Fruit fly (Drosophila melanogaster) Kc167 (cell line): Measurements from ENCODE around the gene ND-ACP.

ENCODE experiments used
- Myc ChIP-seq: fragments of >200 bp; optimal IDR thresholded peaks from 2 replicates; lab custom pipeline; 2017; ENCODE audit warnings: missing external identifiers
- Sin3A ChIP-seq: fragments of >200 bp; optimal IDR thresholded peaks from 2 replicates; lab custom pipeline; 2018; ENCODE audit warnings: missing external identifiers
- h ChIP-seq: fragments of >200 bp; optimal IDR thresholded peaks from 3 replicates; lab custom pipeline; 2018; ENCODE audit warnings: missing external identifiers
- insv ChIP-seq: fragments of >200 bp; optimal IDR thresholded peaks from 3 replicates; lab custom pipeline; 2018; ENCODE audit warnings: missing external identifiers
- psq ChIP-seq: fragments of >200 bp; optimal IDR thresholded peaks from 2 replicates; lab custom pipeline; 2017; ENCODE audit warnings: missing external identifiers
- ttk ChIP-seq: sonication (Bioruptor generic); optimal IDR thresholded peaks from 2 replicates; lab custom pipeline; 2017; ENCODE audit warnings: missing external identifiers

Gene ND-ACP

DNA sequence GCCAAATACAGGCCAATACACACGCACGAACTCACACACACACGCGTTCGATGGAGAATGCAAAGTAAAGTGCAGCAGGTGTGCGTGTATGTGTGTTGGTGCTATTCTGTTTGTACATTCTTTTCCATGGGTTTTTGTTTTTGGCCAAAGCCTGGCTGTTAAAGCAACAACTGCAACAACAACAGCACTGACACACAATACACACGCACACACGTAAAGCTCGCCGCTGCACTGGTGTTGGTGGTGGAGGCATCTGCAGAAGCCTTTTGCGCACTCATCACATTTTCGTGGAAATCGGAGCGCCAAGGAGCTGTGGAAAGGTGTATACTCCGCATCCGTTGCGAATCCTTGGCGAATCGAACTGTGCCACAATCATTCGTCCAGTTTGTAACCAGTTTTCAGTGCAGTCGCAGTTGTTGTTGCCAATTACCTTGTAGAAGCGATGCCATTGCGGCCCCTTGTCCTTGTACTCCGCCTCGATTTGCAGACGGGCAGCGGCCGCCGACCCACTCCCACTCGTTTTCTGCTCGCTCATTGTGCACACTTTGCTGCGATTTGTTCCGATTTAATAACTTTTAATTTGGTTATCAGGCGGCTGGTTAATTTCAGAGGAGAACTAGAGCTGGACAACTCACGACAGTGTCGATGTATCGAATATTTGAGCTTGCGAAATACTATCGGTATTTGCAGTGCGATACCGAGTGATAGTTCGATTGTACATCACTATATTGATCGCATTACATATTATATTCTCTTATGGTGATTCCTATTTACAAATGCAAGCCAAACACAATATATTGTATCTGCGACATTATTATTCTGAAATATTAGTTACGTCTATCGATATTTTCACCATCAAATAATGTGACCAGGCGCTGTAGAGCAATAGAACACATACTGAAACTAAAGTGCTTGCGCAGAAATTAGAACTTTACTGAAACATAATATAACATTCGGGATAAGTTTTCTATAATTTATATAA lies 20.5 kb downstream of the ND-ACP start:
- TF ChIP-seq Sin3A (lab: Kevin White, UChicago) (no peak), insv (no peak), psq (lab: Kevin White, UChicago) (peak; percentile 85), Myc (lab: Kevin White, UChicago) (no peak)

DNA sequence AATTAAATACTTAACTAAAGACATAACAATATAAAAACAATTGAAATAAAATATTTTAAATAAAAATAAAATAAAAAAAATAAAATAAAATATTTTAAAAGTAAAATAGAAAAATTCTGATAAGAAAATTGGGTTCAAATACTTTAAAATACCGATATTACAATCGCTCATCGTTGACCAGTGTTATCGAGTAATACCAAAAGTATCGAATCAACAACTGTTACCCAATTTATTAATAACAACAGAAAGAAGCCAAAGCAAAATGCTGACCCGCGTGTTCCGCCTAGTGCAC lies 21.1 kb downstream of the ND-ACP start, which contains the start of gene CG9166:
Gene CG9166 (plus strand): TSS at position 193 of the 292 bp plus-strand sequence.
- TF ChIP-seq Sin3A (lab: Kevin White, UChicago): no peak
- no peak for TF ChIP-seq Myc (lab: Kevin White, UChicago)
- peak; percentile 31 for TF ChIP-seq psq (lab: Kevin White, UChicago)

DNA sequence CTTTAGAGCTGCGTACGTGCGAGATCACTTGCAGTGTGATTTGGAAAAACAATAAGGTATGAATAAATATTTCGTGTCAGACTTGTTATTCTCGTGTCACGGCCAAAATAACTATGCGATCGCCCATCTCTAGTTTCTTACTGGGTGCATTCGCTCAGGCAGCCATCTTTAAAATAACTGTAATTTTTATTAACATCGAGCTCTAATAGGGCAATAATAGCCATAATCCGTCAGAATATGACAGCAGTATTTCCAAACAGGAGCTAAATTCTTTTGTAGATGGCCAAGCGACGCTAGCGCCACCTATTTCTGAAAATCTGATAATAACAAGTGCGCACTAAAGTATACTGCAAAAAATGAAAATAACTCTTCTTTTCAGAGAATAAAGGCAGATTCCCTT lies 22.3 kb downstream of the ND-ACP start:
- TF ChIP-seq Myc (lab: Kevin White, UChicago) (no peak), psq (lab: Kevin White, UChicago) (no peak), ttk (lab: Kevin White, UChicago) (no peak), h (lab: Kevin White, UChicago) (no peak), insv (no peak), Sin3A (lab: Kevin White, UChicago) (no peak)

DNA sequence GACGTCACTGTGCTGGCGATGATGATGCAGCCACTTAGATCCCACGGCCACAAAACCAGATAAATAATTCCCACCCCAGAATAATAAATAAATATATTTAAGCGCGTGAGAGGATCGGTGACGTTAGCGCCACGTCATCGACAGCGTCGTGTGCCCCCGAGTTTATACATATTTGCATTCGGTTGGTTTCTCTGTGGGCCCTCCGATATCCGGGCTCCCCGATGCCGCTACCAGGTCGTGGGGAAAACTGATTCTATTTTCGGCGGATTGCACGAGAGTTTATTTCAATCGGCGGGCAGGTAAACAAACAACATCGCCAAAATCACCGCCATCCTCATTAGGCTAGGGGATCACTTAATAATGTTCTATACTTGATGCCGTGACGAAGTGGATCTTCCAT lies 24.5 kb downstream of the ND-ACP start:
- TF ChIP-seq insv: no peak
- TF ChIP-seq ttk (lab: Kevin White, UChicago): no peak

DNA sequence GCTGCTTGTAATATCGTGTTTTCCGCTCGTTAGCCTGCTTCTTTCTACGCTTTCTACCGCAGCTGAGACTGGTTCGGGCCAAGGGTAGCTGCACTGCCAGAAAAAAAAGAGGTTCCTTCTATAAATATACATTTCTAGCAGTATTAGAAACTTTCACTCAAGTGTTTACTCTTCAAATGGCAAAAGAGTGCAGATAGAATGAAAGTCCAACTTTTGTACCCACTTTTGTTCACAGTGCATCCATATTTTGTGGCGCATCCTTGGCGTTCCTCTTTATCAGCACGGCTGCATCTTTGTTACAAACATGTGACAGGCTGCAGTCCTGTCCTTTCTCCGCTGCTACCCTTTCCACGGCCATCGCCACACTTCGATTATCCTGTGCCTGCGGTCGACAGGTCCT lies 28.6 kb downstream of the ND-ACP start:
- no peak for TF ChIP-seq Sin3A (lab: Kevin White, UChicago)
- no peak for TF ChIP-seq ttk (lab: Kevin White, UChicago)
- no peak for TF ChIP-seq insv
- TF ChIP-seq Myc (lab: Kevin White, UChicago): no peak
- no peak for TF ChIP-seq h (lab: Kevin White, UChicago)
- TF ChIP-seq psq (lab: Kevin White, UChicago): no peak

DNA sequence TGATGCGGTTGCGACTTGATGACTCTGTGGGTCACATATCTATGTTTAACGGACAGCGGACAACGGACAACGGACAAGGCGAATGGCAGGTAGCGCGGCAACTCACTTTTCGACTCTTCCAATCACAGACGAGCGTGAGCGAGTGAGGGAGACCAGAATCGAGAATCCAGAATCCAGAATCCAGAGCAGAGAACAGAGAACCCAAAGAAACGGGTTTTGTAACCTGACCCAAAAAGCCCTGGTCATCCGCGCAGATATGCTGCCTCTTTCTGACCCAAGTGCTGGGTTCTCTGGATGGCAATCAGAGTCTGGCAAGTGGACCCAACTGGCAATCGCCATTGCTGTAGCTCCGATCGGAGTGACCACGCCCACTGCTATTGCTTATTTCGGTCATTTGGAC lies 34.6 kb downstream of the ND-ACP start:
- TF ChIP-seq Myc (lab: Kevin White, UChicago): no peak
- no peak for TF ChIP-seq psq (lab: Kevin White, UChicago)
- no peak for TF ChIP-seq ttk (lab: Kevin White, UChicago)
- no peak for TF ChIP-seq h (lab: Kevin White, UChicago)
- no peak for TF ChIP-seq insv
- no peak for TF ChIP-seq Sin3A (lab: Kevin White, UChicago)

DNA sequence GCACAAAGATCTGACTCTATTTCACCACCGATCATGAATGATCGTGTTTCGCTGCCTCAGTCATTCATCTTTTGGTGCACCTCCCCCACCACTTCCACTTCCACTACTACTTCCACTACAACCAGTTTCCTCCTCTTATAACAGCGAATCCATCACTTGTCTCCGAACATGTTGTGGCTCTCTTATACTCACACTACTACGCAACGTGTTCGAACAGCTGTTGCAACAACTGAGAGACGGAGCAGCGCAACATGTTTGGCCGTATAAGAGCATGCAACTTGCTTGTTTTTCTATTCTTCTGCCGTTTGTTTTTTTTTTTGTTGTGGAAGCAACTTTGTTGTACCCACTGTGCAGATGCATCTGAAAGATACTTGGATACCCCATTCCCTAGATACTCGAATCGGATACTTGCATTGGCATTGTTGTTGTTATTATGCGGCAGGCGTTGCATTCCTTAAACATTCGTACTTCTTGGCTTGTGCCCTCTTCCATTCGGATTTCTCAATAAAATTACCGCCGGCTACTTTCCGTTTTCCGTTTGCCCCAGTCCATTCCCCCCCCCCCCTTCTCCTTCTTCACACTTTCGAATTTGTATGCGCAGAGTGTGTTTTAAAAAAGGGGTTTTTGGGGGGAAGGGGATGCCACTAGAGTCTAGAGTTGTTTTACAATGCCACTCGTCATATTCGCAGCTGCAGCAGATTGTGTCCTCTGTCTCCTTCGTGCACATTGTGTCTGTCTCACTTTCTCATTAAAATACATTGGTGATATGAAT lies 37.3 kb downstream of the ND-ACP start:
- TF ChIP-seq ttk (lab: Kevin White, UChicago) (no peak), h (lab: Kevin White, UChicago) (no peak), Sin3A (lab: Kevin White, UChicago) (no peak), Myc (lab: Kevin White, UChicago) (no peak), insv (no peak), psq (lab: Kevin White, UChicago) (no peak)

DNA sequence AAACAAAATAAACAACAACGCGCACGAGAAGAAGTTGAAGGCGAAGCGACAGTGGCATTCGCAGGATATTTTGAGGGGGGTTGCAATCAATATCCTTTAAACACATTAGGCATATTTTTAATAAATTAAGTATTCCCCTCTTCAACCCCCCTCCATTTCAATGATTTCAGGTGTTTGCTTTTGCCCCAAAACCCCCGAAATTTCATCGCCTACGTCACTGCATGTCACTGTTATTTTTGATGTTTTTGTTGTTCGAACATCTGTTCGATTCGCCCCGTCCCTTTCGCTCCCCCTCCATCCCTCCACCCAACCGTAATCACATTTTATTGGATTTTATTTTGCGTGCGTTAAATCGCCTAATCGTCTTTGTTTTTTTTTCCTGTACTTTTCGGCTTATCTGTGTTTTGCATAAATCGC lies 38.5 kb downstream of the ND-ACP start:
- TF ChIP-seq Myc (lab: Kevin White, UChicago) (no peak), ttk (lab: Kevin White, UChicago) (no peak), h (lab: Kevin White, UChicago) (no peak), Sin3A (lab: Kevin White, UChicago) (no peak), psq (lab: Kevin White, UChicago) (no peak), insv (no peak)

DNA sequence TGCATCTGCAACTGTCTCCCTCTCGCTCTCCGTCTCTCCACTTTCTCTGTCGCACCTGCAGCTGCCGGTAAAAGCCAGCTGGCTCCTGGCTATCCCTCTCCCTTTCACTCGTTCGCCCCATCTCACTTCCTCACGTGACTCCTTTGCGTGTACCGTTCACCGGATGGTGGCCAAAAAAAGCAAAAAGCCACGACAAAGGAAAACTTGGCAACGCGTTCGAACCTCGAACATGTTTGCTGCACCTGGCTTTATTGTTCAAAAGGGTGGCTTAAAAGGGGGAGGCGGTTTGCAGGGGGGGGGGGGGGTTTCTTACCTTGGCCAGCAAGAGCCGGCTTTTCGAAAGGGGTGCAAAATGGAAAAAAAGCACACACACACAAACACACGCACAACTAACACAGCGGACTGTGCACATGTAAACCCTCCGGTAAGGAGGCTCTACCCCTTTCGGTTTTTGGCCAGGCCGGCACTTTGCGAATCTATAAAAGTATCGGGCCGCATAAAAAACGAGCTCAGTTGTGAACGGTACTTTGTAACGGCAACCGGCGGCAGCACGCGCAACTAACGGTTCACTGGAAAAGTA lies 40.4 kb downstream of the ND-ACP start, which contains the start of gene ru:
Gene ru (plus strand): TSS at position 530 of the 580 bp plus-strand sequence.
- no peak for TF ChIP-seq ttk (lab: Kevin White, UChicago)
- TF ChIP-seq psq (lab: Kevin White, UChicago): no peak
- no peak for TF ChIP-seq insv
- no peak for TF ChIP-seq Myc (lab: Kevin White, UChicago)
- TF ChIP-seq h (lab: Kevin White, UChicago): no peak
- TF ChIP-seq Sin3A (lab: Kevin White, UChicago): no peak

DNA sequence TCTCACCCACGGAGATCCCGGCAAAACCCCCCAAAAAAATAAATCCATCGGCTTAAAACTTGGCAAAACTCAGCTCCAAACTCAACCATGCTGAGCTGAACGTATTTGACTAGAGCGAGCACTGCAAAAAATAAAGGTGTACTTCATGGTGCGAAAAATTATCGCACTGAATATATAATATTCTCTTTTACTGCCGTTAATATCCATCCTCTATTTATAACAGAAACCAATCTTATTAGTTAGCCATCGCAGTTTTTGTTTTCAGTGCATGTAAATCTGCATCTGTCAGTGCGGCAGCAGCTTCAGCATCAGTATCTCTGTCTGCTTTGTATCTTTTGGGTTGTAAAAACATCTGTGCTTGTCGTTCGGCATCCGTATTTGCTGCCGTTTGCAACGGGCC lies 41.2 kb downstream of the ND-ACP start:
- TF ChIP-seq insv: no peak
- no peak for TF ChIP-seq h (lab: Kevin White, UChicago)
- TF ChIP-seq ttk (lab: Kevin White, UChicago): no peak
- TF ChIP-seq psq (lab: Kevin White, UChicago): no peak
- TF ChIP-seq Sin3A (lab: Kevin White, UChicago): no peak
- TF ChIP-seq Myc (lab: Kevin White, UChicago): no peak

DNA sequence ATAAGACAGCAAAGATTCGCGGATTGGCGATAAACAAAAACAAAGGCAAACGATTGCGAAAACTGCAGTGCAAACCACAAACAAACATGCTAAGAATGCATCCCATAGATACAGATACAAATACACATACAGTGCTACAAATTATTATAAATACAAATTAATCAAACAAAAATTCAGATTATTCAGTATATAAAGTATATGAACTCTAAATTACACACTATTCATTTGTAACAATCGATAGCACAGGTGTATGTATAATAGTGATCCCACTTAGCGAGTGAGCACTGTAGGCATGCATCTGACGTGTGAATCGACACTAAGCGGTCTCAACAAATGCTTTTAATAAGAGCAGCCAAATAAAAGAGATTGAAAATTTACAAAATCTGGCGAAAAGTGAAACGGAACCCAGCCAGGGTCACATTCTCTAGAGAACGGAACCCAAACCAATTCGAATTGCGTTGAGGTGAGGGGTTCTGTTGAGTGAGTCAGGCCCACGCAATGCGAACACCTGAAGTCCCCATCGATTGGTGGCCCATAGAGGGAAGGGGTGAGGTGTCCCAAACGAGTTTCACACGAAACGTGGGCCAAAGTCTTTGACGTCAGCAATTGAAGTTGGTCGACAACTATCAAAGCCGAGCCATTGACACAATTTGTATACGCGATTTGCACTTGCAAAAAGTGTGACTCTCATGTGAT lies 44.8 kb downstream of the ND-ACP start:
- TF ChIP-seq ttk (lab: Kevin White, UChicago) (no peak), psq (lab: Kevin White, UChicago) (no peak), Sin3A (lab: Kevin White, UChicago) (no peak), insv (no peak), Myc (lab: Kevin White, UChicago) (no peak), h (lab: Kevin White, UChicago) (no peak)
